Worm (Caenorhabditis elegans) whole organism, late embryonic: ENCODE measurements around the gene nlp-33.
A peak's percentile ranks its signal among the peaks of the same experiment; 100 is the strongest.

ENCODE experiments used
- ama-1 ChIP-seq: fragments of 150-350 bp; optimal IDR thresholded peaks from 2 replicates; lab custom pipeline; 2014
- che-1 ChIP-seq: sonication (generic microtip); optimal IDR thresholded peaks from 2 replicates; lab custom pipeline; 2016; ENCODE audit warnings: mild to moderate bottlenecking, missing genetic modification characterization, missing compliant biosample characterization
- ref-2 ChIP-seq: sonication (generic microtip); optimal IDR thresholded peaks from 2 replicates; lab custom pipeline; 2016; ENCODE audit warnings: missing genetic modification characterization, missing compliant biosample characterization
- unc-86 ChIP-seq: sonication (generic microtip); optimal IDR thresholded peaks from 2 replicates; lab custom pipeline; 2016; ENCODE audit warnings: missing genetic modification characterization, missing compliant biosample characterization

ce11 chrV:11123817-11124337 lies 23.3 kb upstream of the nlp-33 start, which contains the start of the genes atp-5 and lmtr-3:
- TF ChIP-seq unc-86 (tag; lab: Kevin White, UChicago) = no peak
- TF ChIP-seq ref-2 (tag; lab: Kevin White, UChicago) = peak; percentile 78
- no peak for TF ChIP-seq che-1 (tag; lab: Kevin White, UChicago)
- no peak for TF ChIP-seq ama-1 (lab: Kevin White, UChicago)
